Fruit fly (Drosophila melanogaster) whole organism, embryonic: ENCODE results near the gene serp.

Experiments used
- Adf1 ChIP-seq: fragments of 200-800 bp; sonication (Bioruptor generic); IDR thresholded peaks from 2 replicates; pipeline ENCODE4 v1.3.6; 2022; ENCODE audit warnings: missing biosample characterization, missing genetic modification characterization
- Bgb ChIP-seq: fragments of 200-800 bp; sonication (Bioruptor generic); IDR thresholded peaks from 2 replicates; pipeline ENCODE4 v1.3.6; 2022; ENCODE audit warnings: missing biosample characterization, missing genetic modification characterization; ENCODE audit not compliant: partially characterized antibody
- Blimp-1 ChIP-seq: fragments of 200-800 bp; sonication (Bioruptor generic); optimal IDR thresholded peaks from 3 replicates; lab custom pipeline; 2018; ENCODE audit warnings: missing biosample characterization, missing genetic modification characterization, mild to moderate bottlenecking, moderate library complexity, missing genetic modification reagents
- CG12236 ChIP-seq: fragments of 200-800 bp; sonication (Bioruptor generic); optimal IDR thresholded peaks from 2 replicates; lab custom pipeline; 2016; ENCODE audit warnings: missing biosample characterization, missing genetic modification characterization
- CG12744 ChIP-seq: fragments of 200-800 bp; sonication (Bioruptor generic); optimal IDR thresholded peaks from 2 replicates; lab custom pipeline; 2016; ENCODE audit warnings: missing biosample characterization, missing genetic modification characterization
- CG12769 ChIP-seq: fragments of 200-800 bp; sonication (Bioruptor generic); optimal IDR thresholded peaks from 2 replicates; lab custom pipeline; 2019; ENCODE audit warnings: missing biosample characterization, mild to moderate bottlenecking, missing genetic modification characterization, moderate library complexity
- CG16863 ChIP-seq: fragments of 200-800 bp; sonication (Bioruptor generic); optimal IDR thresholded peaks from 3 replicates; lab custom pipeline; 2016; ENCODE audit warnings: missing biosample characterization, missing genetic modification characterization
- CG30431 ChIP-seq: fragments of 200-800 bp; sonication (Bioruptor generic); optimal IDR thresholded peaks from 2 replicates; lab custom pipeline; 2017; ENCODE audit warnings: missing biosample characterization, missing genetic modification characterization
- CG5953 ChIP-seq: fragments of 200-800 bp; sonication (Bioruptor generic); IDR thresholded peaks from 2 replicates; pipeline ENCODE4 v1.3.6; 2022; ENCODE audit warnings: missing biosample characterization, missing genetic modification characterization
- CG6272 ChIP-seq: fragments of 200-800 bp; sonication (Bioruptor generic); IDR thresholded peaks from 2 replicates; pipeline ENCODE4 v1.3.6; 2022; ENCODE audit warnings: missing biosample characterization, missing genetic modification characterization
- CG6683 ChIP-seq: fragments of 200-800 bp; sonication (Bioruptor generic); optimal IDR thresholded peaks from 2 replicates; lab custom pipeline; 2017; ENCODE audit warnings: missing biosample characterization, mild to moderate bottlenecking, missing genetic modification characterization, missing genetic modification reagents
- CG6791 ChIP-seq: fragments of 200-800 bp; sonication (Bioruptor generic); IDR thresholded peaks from 3 replicates; pipeline ENCODE4 v1.3.6; 2022; ENCODE audit warnings: missing biosample characterization, missing genetic modification characterization; ENCODE audit not compliant: partially characterized antibody
- CG7271 ChIP-seq: fragments of 200-800 bp; sonication (Bioruptor generic); optimal IDR thresholded peaks from 2 replicates; lab custom pipeline; 2018; ENCODE audit warnings: missing biosample characterization, mild to moderate bottlenecking, missing genetic modification characterization, moderate library complexity
- CG7372 ChIP-seq: fragments of 200-800 bp; sonication (Bioruptor generic); IDR thresholded peaks from 2 replicates; pipeline ENCODE4 v1.3.6; 2022; ENCODE audit warnings: missing biosample characterization, missing genetic modification characterization
- CG7987 ChIP-seq: fragments of 200-800 bp; sonication (Bioruptor generic); optimal IDR thresholded peaks from 2 replicates; lab custom pipeline; 2018; ENCODE audit warnings: missing biosample characterization, mild to moderate bottlenecking, missing genetic modification characterization, moderate library complexity
- CG8388 ChIP-seq: fragments of 200-800 bp; sonication (Bioruptor generic); optimal IDR thresholded peaks from 2 replicates; lab custom pipeline; 2019; ENCODE audit warnings: missing biosample characterization, mild to moderate bottlenecking, missing genetic modification characterization, moderate library complexity
- Deaf1 ChIP-seq: fragments of 200-800 bp; optimal IDR thresholded peaks from 3 replicates; lab custom pipeline; 2019; ENCODE audit warnings: missing biosample characterization, mild to moderate bottlenecking, missing genetic modification characterization, moderate library complexity
- Doc2 ChIP-seq: fragments of 200-800 bp; sonication (Bioruptor generic); IDR thresholded peaks from 2 replicates; pipeline ENCODE4 v1.3.6; 2022; ENCODE audit warnings: missing biosample characterization, missing genetic modification characterization
- Fer1 ChIP-seq: fragments of 200-800 bp; sonication (Bioruptor generic); optimal IDR thresholded peaks from 2 replicates; lab custom pipeline; 2017; ENCODE audit warnings: missing biosample characterization, mild to moderate bottlenecking, missing genetic modification characterization
- Med ChIP-seq: fragments of 200-800 bp; sonication (Bioruptor generic); peaks from one replicate; lab custom pipeline; 2016; ENCODE audit warnings: missing biosample characterization, missing genetic modification characterization, mild to moderate bottlenecking, inconsistent platforms, moderate library complexity
- Opbp ChIP-seq: fragments of 200-800 bp; sonication (Bioruptor generic); IDR thresholded peaks from 3 replicates; pipeline ENCODE4 v1.3.6; 2022; ENCODE audit warnings: missing biosample characterization, missing genetic modification characterization; ENCODE audit not compliant: partially characterized antibody
- Pdp1 ChIP-seq, 2 experiments: fragments of 200-800 bp; sonication (Bioruptor generic); optimal IDR thresholded peaks; 3 replicates each; lab custom pipeline; 2016; ENCODE audit warnings: missing biosample characterization in 2 of 2, missing genetic modification characterization in 2 of 2, mild to moderate bottlenecking in 1 of 2, moderate library complexity in 1 of 2
- Six4 ChIP-seq: fragments of 200-800 bp; sonication (Bioruptor generic); optimal IDR thresholded peaks from 2 replicates; lab custom pipeline; 2016; ENCODE audit warnings: missing biosample characterization, missing genetic modification characterization
- Tbp ChIP-seq: fragments of >200 bp; optimal IDR thresholded peaks from 2 replicates; lab custom pipeline; 2018; ENCODE audit warnings: missing biosample characterization, missing genetic modification characterization
- abd-A ChIP-seq: fragments of 200-800 bp; sonication (Bioruptor generic); optimal IDR thresholded peaks from 3 replicates; lab custom pipeline; 2019; ENCODE audit warnings: missing biosample characterization, mild to moderate bottlenecking, missing genetic modification characterization, moderate library complexity
- al ChIP-seq: fragments of 200-800 bp; sonication (Bioruptor generic); IDR thresholded peaks from 2 replicates; pipeline ENCODE4 v1.3.6; 2022; ENCODE audit warnings: missing biosample characterization, missing genetic modification characterization
- chinmo ChIP-seq: fragments of 200-800 bp; sonication (Bioruptor generic); IDR thresholded peaks from 4 replicates; pipeline ENCODE4 v1.3.6; 2022; ENCODE audit warnings: missing biosample characterization, missing genetic modification characterization; ENCODE audit not compliant: partially characterized antibody
- fru ChIP-seq: fragments of >200 bp; optimal IDR thresholded peaks from 2 replicates; lab custom pipeline; 2017
- gsb ChIP-seq: fragments of 200-800 bp; sonication (Bioruptor generic); IDR thresholded peaks from 2 replicates; pipeline ENCODE4 v1.3.6; 2022; ENCODE audit warnings: missing biosample characterization, missing genetic modification characterization
- klu ChIP-seq: fragments of 200-800 bp; sonication (Bioruptor generic); IDR thresholded peaks from 2 replicates; pipeline ENCODE4 v1.3.6; 2022; ENCODE audit warnings: missing biosample characterization, missing genetic modification characterization
- lilli ChIP-seq: fragments of 200-800 bp; sonication (Bioruptor generic); optimal IDR thresholded peaks from 3 replicates; lab custom pipeline; 2016; ENCODE audit warnings: missing biosample characterization, missing genetic modification characterization
- nom ChIP-seq: fragments of 200-800 bp; sonication (Bioruptor generic); optimal IDR thresholded peaks from 2 replicates; lab custom pipeline; 2017; ENCODE audit warnings: missing biosample characterization, missing genetic modification characterization, mild to moderate bottlenecking, moderate library complexity, missing genetic modification reagents
- oc ChIP-seq: fragments of 200-800 bp; sonication (Bioruptor generic); optimal IDR thresholded peaks from 2 replicates; lab custom pipeline; 2018; ENCODE audit warnings: missing biosample characterization, mild to moderate bottlenecking, missing genetic modification characterization, moderate library complexity
- pzg ChIP-seq: fragments of 200-800 bp; sonication (Bioruptor generic); optimal IDR thresholded peaks from 3 replicates; lab custom pipeline; 2018; ENCODE audit warnings: missing biosample characterization, mild to moderate bottlenecking, missing genetic modification characterization, moderate library complexity
- sc ChIP-seq, 3 experiments: fragments of >200 bp in 2 of 3; fragments of 200-800 bp in 1 of 3; sonication (Bioruptor generic) in 1 of 3; optimal IDR thresholded peaks; 2 replicates in 2 of 3; 3 replicates in 1 of 3; lab custom pipeline; 2017; ENCODE audit warnings: mild to moderate bottlenecking in 1 of 3, missing biosample characterization in 1 of 3, missing genetic modification characterization in 1 of 3, missing genetic modification reagents in 1 of 3
- sd ChIP-seq: fragments of 200-800 bp; sonication (Bioruptor generic); optimal IDR thresholded peaks from 3 replicates; lab custom pipeline; 2018; ENCODE audit warnings: missing biosample characterization, mild to moderate bottlenecking, missing genetic modification characterization, moderate library complexity
- sisA ChIP-seq: fragments of 200-800 bp; sonication (Bioruptor generic); IDR thresholded peaks from 2 replicates; pipeline ENCODE4 v1.3.6; 2022; ENCODE audit warnings: missing biosample characterization, missing genetic modification characterization
- sob ChIP-seq: fragments of 200-800 bp; sonication (Bioruptor generic); IDR thresholded peaks from 2 replicates; pipeline ENCODE4 v1.3.6; 2022; ENCODE audit warnings: missing biosample characterization, missing genetic modification characterization
- sqz ChIP-seq: fragments of 200-800 bp; sonication (Bioruptor generic); optimal IDR thresholded peaks from 3 replicates; lab custom pipeline; 2018; ENCODE audit warnings: missing biosample characterization, mild to moderate bottlenecking, missing genetic modification characterization
- trem ChIP-seq: fragments of 200-800 bp; optimal IDR thresholded peaks from 3 replicates; lab custom pipeline; 2019; ENCODE audit warnings: missing biosample characterization, mild to moderate bottlenecking, missing genetic modification characterization, moderate library complexity
- vvl ChIP-seq: fragments of 200-800 bp; sonication (Bioruptor generic); IDR thresholded peaks from 2 replicates; pipeline ENCODE4 v1.3.6; 2022; ENCODE audit warnings: missing biosample characterization, missing genetic modification characterization
- z ChIP-seq: fragments of 200-800 bp; sonication (Bioruptor generic); IDR thresholded peaks from 3 replicates; pipeline ENCODE4 v1.3.6; 2022; ENCODE audit warnings: missing biosample characterization, missing genetic modification characterization
- zfh1 ChIP-seq: fragments of 200-800 bp; sonication (Bioruptor generic); IDR thresholded peaks from 3 replicates; pipeline ENCODE4 v1.3.6; 2022; ENCODE audit warnings: missing biosample characterization, missing genetic modification characterization

Gene serp

DNA sequence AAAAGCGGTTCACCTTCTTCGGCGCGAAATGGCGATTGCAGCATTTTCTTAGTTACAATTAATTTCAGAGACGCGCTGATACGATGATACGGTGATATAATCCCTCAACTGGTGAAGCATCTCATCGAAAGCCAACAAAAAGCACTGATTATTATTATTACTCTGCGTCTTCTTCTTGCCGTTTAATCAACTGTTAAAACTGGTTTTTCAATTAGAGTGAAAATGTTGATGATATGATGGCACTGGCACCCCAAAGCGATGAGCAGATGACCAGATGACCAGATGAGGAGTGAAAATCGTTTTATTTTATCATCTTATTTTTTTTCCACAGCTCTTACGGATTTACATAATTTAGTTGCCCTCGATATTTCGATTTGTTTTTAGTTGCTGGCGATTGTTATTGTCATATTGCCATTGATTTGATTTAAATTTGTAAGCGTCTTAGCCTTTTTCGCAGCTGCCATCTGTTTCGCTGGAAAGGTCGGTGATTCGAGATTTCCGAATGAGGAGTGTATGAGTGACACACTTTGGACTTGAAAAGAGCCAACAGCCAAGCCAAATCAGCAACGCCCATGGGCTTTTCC lies 10.3 kb downstream of the serp start (continued):
- TF ChIP-seq sqz (GFP tag; lab: Kevin White, UChicago), result peak; percentile 15
- no peak for TF ChIP-seq klu (GFP tag; lab: Robert Waterston, UW)
- TF ChIP-seq CG7372 (GFP tag; lab: Robert Waterston, UW), result 0 out of 2 replicates have a peak, but pooled peaks have one; percentile 3
- TF ChIP-seq CG6683 (GFP tag; lab: Kevin White, UChicago), result no peak
- TF ChIP-seq sisA (GFP tag; lab: Robert Waterston, UW), result no peak
- TF ChIP-seq Tbp, result no peak
- peak; percentile 91 for TF ChIP-seq abd-A (tag; lab: Kevin White, UChicago)

- TF ChIP-seq CG6272 (GFP tag; lab: Robert Waterston, UW), result no peak
- peak; percentile 43 for TF ChIP-seq nom (GFP tag; lab: Kevin White, UChicago)
- TF ChIP-seq Pdp1 (GFP tag; optimal IDR thresholded peaks at IDR 0.05; lab: Kevin White, UChicago), result peak in 1 of 2 experiments; percentile 42
- no peak for TF ChIP-seq CG8388
- no peak for TF ChIP-seq zfh1 (GFP tag; lab: Robert Waterston, UW)
- no peak for TF ChIP-seq sob (GFP tag; lab: Robert Waterston, UW)
- TF ChIP-seq oc (tag; lab: Kevin White, UChicago), result peak; percentile 5
- TF ChIP-seq sd, result peak; percentile 35
- no peak for TF ChIP-seq CG12744
- TF ChIP-seq Med, result peak; percentile 32
- no peak for TF ChIP-seq CG16863
- no peak for TF ChIP-seq fru (lab: Kevin White, UChicago)
- TF ChIP-seq Six4, result no peak
These were observed 11.5 kb downstream of the serp start for dm6 chr3L:19696073-19696960.

dm6 chr3L:19695057-19695627 lies 12.7 kb downstream of the serp start, which contains the start of gene verm:
verm (minus strand) TSS chr3L:19695260.
- TF ChIP-seq sc (optimal IDR thresholded peaks at IDR 0.05; lab: Kevin White, UChicago) (no peak), sc (GFP tag; optimal IDR thresholded peaks at IDR 0.05; lab: Kevin White, UChicago) (no peak), gsb (GFP tag; lab: Robert Waterston, UW) (no peak), Deaf1 (tag; lab: Kevin White, UChicago) (peak; percentile 44), CG7372 (GFP tag; lab: Robert Waterston, UW) (no peak), Adf1 (peak; percentile 8; the same call in 1 of the 2 replicates), Bgb (GFP tag; lab: Robert Waterston, UW) (peak; percentile 58), z (GFP tag; lab: Robert Waterston, UW) (0 out of 3 replicates have a peak, but pooled peaks have one; percentile 27), Blimp-1 (GFP tag; lab: Kevin White, UChicago) (peak; percentile 38), sob (GFP tag; lab: Robert Waterston, UW) (0 out of 2 replicates have a peak, but pooled peaks have one; percentile 28), Med (peak; percentile 76), sd (peak; percentile 25), vvl (GFP tag; lab: Robert Waterston, UW) (peak; percentile 69; the same call in 1 of the 2 replicates), CG6791 (0 out of 3 replicates have a peak, but pooled peaks have one; percentile 48), Opbp (GFP tag; lab: Robert Waterston, UW) (0 out of 3 replicates have a peak, but pooled peaks have one; percentile 33), Doc2 (no peak), al (GFP tag; lab: Robert Waterston, UW) (no peak), CG7987 (GFP tag; lab: Kevin White, UChicago) (peak; percentile 18), CG12236 (GFP tag; lab: Kevin White, UChicago) (no peak), pzg (no peak), CG5953 (GFP tag; lab: Robert Waterston, UW) (no peak), chinmo (GFP tag; lab: Robert Waterston, UW) (0 out of 4 replicates have a peak, but pooled peaks have one; percentile 50), CG7271 (no peak), trem (tag; lab: Kevin White, UChicago) (no peak), CG12769 (tag; lab: Kevin White, UChicago) (peak; percentile 67), Fer1 (GFP tag; lab: Kevin White, UChicago) (peak; percentile 5), CG30431 (GFP tag; lab: Kevin White, UChicago) (no peak), lilli (GFP tag; lab: Kevin White, UChicago) (peak; percentile 19)
